Worm (Caenorhabditis elegans): ENCODE data around the gene acl-8.

Gene acl-8

ce11 chrV:6450129-6451011, at the start of gene acl-8:
Gene acl-8 (plus strand): TSS chrV:6450870.
- TF ChIP-seq efl-1 (optimal IDR thresholded peaks at IDR 0.05), result peak in 1 of 2 experiments; percentile 4
- peak in 1 of 2 experiments; percentile 68 for TF ChIP-seq efl-1 (GFP tag; optimal IDR thresholded peaks at IDR 0.05 in 1 of 2)
- peak in 1 of 2 experiments; percentile 4 for TF ChIP-seq lin-35 (GFP tag; optimal IDR thresholded peaks at IDR 0.05)
- TF ChIP-seq elt-2 (tag; optimal IDR thresholded peaks at IDR 0.05), result peak; percentile 43
- no peak for TF ChIP-seq lin-15B (tag; optimal IDR thresholded peaks at IDR 0.05)
- TF ChIP-seq xbp-1 (tag; optimal IDR thresholded peaks at IDR 0.05), result no peak
- TF ChIP-seq ces-1 (GFP tag; optimal IDR thresholded peaks at IDR 0.05), result no peak
- no peak for TF ChIP-seq unc-30 (tag; optimal IDR thresholded peaks at IDR 0.05)
- TF ChIP-seq rnt-1 (tag; optimal IDR thresholded peaks at IDR 0.05), result peak; percentile 13
- no peak for TF ChIP-seq nhr-20 (tag; optimal IDR thresholded peaks at IDR 0.05)

DNA sequence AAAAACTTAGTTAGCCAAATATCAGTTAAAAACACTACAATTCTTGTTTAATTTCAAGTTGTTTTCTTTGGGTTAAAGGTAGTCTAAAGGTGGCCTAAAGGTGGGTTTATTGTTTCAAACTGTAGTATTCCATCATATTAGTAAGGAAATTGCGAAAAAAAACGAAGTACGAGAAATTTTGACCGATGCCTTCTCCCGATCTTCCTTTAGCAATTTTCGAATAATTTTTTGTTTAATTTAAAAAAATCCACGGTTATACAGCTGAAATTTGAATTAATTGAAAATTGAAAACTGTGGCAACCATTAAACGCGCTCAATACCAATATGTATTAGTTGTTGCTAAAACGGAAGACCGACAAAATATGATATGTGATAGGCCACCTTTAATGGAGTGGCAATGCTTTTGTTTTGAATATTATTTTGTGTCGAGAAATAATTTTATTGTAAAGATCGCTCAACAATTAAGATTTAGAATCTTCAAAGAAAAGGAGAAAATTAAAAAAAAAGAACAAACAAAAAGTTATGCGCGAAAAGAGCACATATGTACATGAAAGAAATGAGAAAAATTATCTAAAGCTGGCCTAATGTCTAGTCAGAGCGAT, 49.6 kb upstream of the acl-8 start:
- no peak for TF ChIP-seq efl-3 (GFP tag; optimal IDR thresholded peaks at IDR 0.05)
- peak; percentile 52 for TF ChIP-seq aly-2 (tag; optimal IDR thresholded peaks at IDR 0.05)

- TF ChIP-seq dpl-1 (GFP tag; optimal IDR thresholded peaks at IDR 0.05), result no peak
- no peak for TF ChIP-seq ztf-4 (tag; optimal IDR thresholded peaks at IDR 0.05)
- TF ChIP-seq lin-35 (GFP tag; optimal IDR thresholded peaks at IDR 0.05), result peak in 1 of 2 experiments; percentile 32
- peak; percentile 17 for TF ChIP-seq lin-14 (GFP tag; optimal IDR thresholded peaks at IDR 0.05)
- TF ChIP-seq elt-2 (tag; optimal IDR thresholded peaks at IDR 0.05), result peak; percentile 77
Measured at ce11 chrV:6407587-6407986, 43.1 kb upstream of the acl-8 start.

DNA sequence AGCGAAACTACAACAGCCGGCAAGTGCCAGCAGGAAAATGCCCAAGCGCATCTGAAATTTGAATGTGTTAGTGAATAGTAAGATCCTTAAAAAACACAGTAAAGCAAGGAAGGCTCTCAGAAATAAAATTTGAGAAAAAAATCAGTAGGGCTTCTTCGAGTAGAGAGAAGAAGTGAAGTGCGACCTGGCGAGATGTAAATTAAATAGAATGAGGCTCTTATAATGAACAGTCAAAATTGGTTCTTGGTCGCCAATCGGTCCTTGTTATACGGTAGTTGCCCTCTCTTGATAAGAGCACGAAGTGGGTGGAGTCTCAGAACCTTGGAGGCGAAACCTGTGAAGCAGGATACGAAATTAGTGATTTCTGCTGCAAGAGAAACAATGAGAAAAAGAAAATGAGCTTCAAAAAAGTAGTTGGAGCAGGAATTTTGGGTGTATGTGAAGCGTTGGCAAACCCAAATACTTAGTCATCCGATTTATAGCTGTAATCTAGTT, 41.9 kb upstream of the acl-8 start, which contains the start of gene bcf-1:
TSS of gene bcf-1 (minus strand) at position 51 of the 495 bp plus-strand sequence.
- no peak for TF ChIP-seq nhr-71 (tag; optimal IDR thresholded peaks at IDR 0.05)
- peak; percentile 3 for TF ChIP-seq elt-2 (tag; optimal IDR thresholded peaks at IDR 0.05)

DNA sequence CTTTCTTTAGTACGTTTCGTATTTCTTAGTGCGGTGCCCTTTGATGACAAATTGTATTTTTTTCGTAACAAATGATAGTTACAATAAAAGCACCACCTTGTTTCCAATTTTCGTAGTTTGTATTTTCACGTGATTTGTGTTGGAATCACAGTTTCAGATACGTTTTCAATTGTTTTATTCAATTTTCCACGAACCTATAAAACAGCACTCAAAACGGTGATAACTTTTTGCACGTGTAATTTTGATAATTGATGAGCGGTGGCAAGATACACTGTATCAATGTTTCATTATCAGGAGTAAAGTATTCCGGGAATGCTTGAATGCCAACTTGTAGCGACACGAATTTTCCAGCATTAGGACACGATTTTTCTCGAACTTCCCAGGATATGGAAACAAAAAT, 39.5 kb upstream of the acl-8 start:
- TF ChIP-seq efl-1 (optimal IDR thresholded peaks at IDR 0.05) (no peak), efl-1 (GFP tag; optimal IDR thresholded peaks at IDR 0.05 in 1 of 2) (peak in 1 of 2 experiments; percentile 37), nhr-71 (tag; optimal IDR thresholded peaks at IDR 0.05) (peak; percentile 21), elt-2 (tag; optimal IDR thresholded peaks at IDR 0.05) (peak; percentile 95), tlp-1 (tag; optimal IDR thresholded peaks at IDR 0.05) (peak; percentile 10), nhr-19 (GFP tag; conservative IDR thresholded peaks at IDR 0.05) (no peak), lsy-2 (tag; optimal IDR thresholded peaks at IDR 0.05) (no peak), dsc-1 (tag; optimal IDR thresholded peaks at IDR 0.05) (no peak), lin-14 (GFP tag; optimal IDR thresholded peaks at IDR 0.05) (peak; percentile 8), mab-9 (GFP tag; IDR thresholded peaks at IDR 0.05) (no peak), alr-1 (tag; optimal IDR thresholded peaks at IDR 0.05; ENCODE audit: borderline replicate concordance) (no peak), nhr-20 (tag; optimal IDR thresholded peaks at IDR 0.05) (peak; percentile 50), mdl-1 (tag; optimal IDR thresholded peaks at IDR 0.05) (peak in 1 of 2 experiments; percentile 8), sox-4 (tag; optimal IDR thresholded peaks at IDR 0.05) (no peak), lin-35 (GFP tag; optimal IDR thresholded peaks at IDR 0.05) (peak in 1 of 2 experiments; percentile 14), efl-3 (GFP tag; optimal IDR thresholded peaks at IDR 0.05) (no peak)

DNA sequence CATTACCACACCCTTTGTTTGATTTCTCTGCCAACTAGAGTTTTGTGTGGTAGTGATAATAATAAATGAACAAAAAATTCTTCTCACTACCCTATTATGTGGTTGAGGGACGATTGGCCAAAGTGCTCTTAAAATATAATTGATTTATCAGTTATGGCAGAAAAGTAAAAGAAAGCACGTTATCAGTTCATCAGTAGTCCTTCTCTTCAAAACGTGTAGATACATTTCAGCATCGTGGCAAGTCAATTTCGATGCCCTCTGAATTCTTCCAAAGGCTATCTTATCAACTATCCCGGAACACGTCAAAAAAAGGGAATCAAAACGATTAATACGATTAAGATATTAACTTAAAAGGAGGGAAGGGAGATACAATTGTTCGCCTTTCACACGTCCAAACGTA, 37.6 kb upstream of the acl-8 start:
- TF ChIP-seq elt-2 (tag; optimal IDR thresholded peaks at IDR 0.05) (peak; percentile 96), nhr-84 (tag; optimal IDR thresholded peaks at IDR 0.05) (no peak), lin-35 (GFP tag; optimal IDR thresholded peaks at IDR 0.05) (peak in 1 of 2 experiments; percentile 5), blmp-1 (tag; optimal IDR thresholded peaks at IDR 0.05) (no peak)
